Fruit fly (Drosophila melanogaster): ENCODE measurements around the gene Hs2st.

DNA sequence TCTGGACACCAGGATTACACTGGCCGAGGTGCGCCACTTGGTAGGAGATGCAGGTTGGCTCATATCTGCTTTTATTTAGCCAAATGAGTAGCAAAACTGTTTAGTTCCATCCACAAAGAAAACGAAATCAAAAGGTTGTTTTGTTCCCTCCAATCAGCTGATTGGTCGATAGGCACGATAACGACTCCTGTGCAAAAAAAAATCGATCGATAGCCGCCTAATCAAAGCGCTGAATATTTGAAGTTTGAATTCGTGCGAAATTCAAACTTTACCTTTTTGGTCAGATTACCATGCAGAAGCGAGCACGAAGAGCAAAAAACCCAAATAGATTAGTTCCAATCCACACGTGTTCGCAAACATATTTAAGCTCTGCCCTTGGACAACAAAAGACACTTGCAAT, 40.0 kb upstream of the Hs2st start, which contains the start of the genes CG10195 and CG13084:
- no peak for TF ChIP-seq CG5204 (GFP tag; optimal IDR thresholded peaks at IDR 0.05)
- no peak for TF ChIP-seq kay (GFP tag; ENCODE audit: borderline replicate concordance)

Measured in whole organism, adult.